Worm (Caenorhabditis elegans) whole organism, L4 larva: ENCODE measurements around the gene vit-6.
A peak's percentile ranks its signal among the peaks of the same experiment; 100 is the strongest.

ENCODE experiments used
- R02D3.7 ChIP-seq: fragments of 150-350 bp; sonication (generic microtip); optimal IDR thresholded peaks from 3 replicates; lab custom pipeline; 2014; ENCODE audit warnings: missing biosample characterization, missing genetic modification characterization
- T26A8.4 ChIP-seq: fragments of 200-800 bp; sonication (Bioruptor generic); IDR thresholded peaks from 2 replicates; pipeline ENCODE4 v1.3.6; 2022; ENCODE audit warnings: missing genetic modification characterization, missing compliant biosample characterization
- Y105C5A.15 ChIP-seq: fragments of 200-800 bp; sonication (Bioruptor generic); IDR thresholded peaks from 2 replicates; pipeline ENCODE4 v1.3.6; 2022; ENCODE audit warnings: missing genetic modification characterization, missing compliant biosample characterization
- Y5F2A.4 ChIP-seq: fragments of 200-800 bp; sonication (Bioruptor generic); optimal IDR thresholded peaks from 2 replicates; lab custom pipeline; 2018; ENCODE audit warnings: mild to moderate bottlenecking, missing genetic modification characterization, missing compliant biosample characterization
- Y75B8A.6 ChIP-seq: fragments of 200-800 bp; sonication (Bioruptor generic); IDR thresholded peaks from 2 replicates; pipeline ENCODE4 v1.3.6; 2022; ENCODE audit warnings: missing genetic modification reagents, missing genetic modification characterization, missing compliant biosample characterization
- arid-1 ChIP-seq: fragments of 200-800 bp; sonication (Bioruptor generic); conservative IDR thresholded peaks from 2 replicates; pipeline ENCODE4 v1.3.6; 2022; ENCODE audit warnings: missing genetic modification reagents, missing genetic modification characterization, missing compliant biosample characterization
- attf-4 ChIP-seq: sonication (generic microtip); optimal IDR thresholded peaks from 3 replicates; lab custom pipeline; 2017; ENCODE audit warnings: missing biosample characterization, missing genetic modification characterization
- ceh-32 ChIP-seq: sonication (generic microtip); optimal IDR thresholded peaks from 2 replicates; lab custom pipeline; 2016; ENCODE audit warnings: mild to moderate bottlenecking, missing genetic modification characterization, missing compliant biosample characterization; ENCODE audit not compliant: poor library complexity
- ces-1 ChIP-seq: fragments of 150-350 bp; sonication (generic microtip); optimal IDR thresholded peaks from 4 replicates; lab custom pipeline; 2014; ENCODE audit warnings: missing biosample characterization, missing genetic modification reagents, missing genetic modification characterization
- daf-12 ChIP-seq: fragments of 150-350 bp; optimal IDR thresholded peaks from 2 replicates; lab custom pipeline; 2014; ENCODE audit warnings: missing biosample characterization, missing genetic modification reagents, missing genetic modification characterization
- daf-8 ChIP-seq: fragments of 200-800 bp; sonication (Bioruptor generic); IDR thresholded peaks from 2 replicates; pipeline ENCODE4 v1.3.6; 2022; ENCODE audit warnings: missing genetic modification characterization, missing compliant biosample characterization
- dpl-1 ChIP-seq: fragments of 150-350 bp; optimal IDR thresholded peaks from 2 replicates; lab custom pipeline; 2014; ENCODE audit warnings: missing biosample characterization, missing genetic modification reagents, missing genetic modification characterization
- dve-1 ChIP-seq: sonication (generic microtip); optimal IDR thresholded peaks from 2 replicates; lab custom pipeline; 2017; ENCODE audit warnings: antibody characterized with exemption, mild to moderate bottlenecking, missing genetic modification characterization, missing compliant biosample characterization; ENCODE audit not compliant: insufficient read depth
- egl-27 ChIP-seq: sonication (generic microtip); optimal IDR thresholded peaks from 3 replicates; lab custom pipeline; 2017; ENCODE audit warnings: missing biosample characterization, missing genetic modification reagents, missing genetic modification characterization
- fos-1 ChIP-seq: fragments of 150-350 bp; optimal IDR thresholded peaks from 2 replicates; lab custom pipeline; 2014; ENCODE audit warnings: missing biosample characterization, missing genetic modification characterization
- hif-1 ChIP-seq, 2 experiments: sonication (generic microtip); optimal IDR thresholded peaks; 2 replicates each; lab custom pipeline; 2016 to 2017; ENCODE audit warnings: missing compliant biosample characterization in 2 of 2, missing genetic modification characterization in 2 of 2, missing genetic modification reagents in 2 of 2, missing genotype in 2 of 2, mild to moderate bottlenecking in 1 of 2
- hlh-11 ChIP-seq: fragments of 200-800 bp; sonication (Bioruptor generic); optimal IDR thresholded peaks from 2 replicates; lab custom pipeline; 2018; ENCODE audit warnings: mild to moderate bottlenecking, missing genetic modification characterization, missing compliant biosample characterization
- lin-15B ChIP-seq: fragments of 150-350 bp; sonication (generic microtip); optimal IDR thresholded peaks from 3 replicates; lab custom pipeline; 2014; ENCODE audit warnings: missing biosample characterization, missing genetic modification characterization
- lin-29 ChIP-seq: fragments of 200-800 bp; sonication (Bioruptor generic); IDR thresholded peaks from 2 replicates; pipeline ENCODE4 v1.3.6; 2022; ENCODE audit warnings: missing genetic modification reagents, missing genetic modification characterization, missing compliant biosample characterization
- lin-38 ChIP-seq: fragments of 200-800 bp; sonication (Bioruptor generic); IDR thresholded peaks from 2 replicates; pipeline ENCODE4 v1.3.6; 2022; ENCODE audit warnings: missing genetic modification reagents, missing genetic modification characterization, missing compliant biosample characterization
- madf-5 ChIP-seq, 2 experiments: fragments of 200-800 bp; sonication (Bioruptor generic); IDR thresholded peaks; 2 replicates each; pipeline ENCODE4 v1.3.6; 2022; ENCODE audit warnings: missing compliant biosample characterization in 2 of 2, missing genetic modification characterization in 2 of 2
- madf-9 ChIP-seq: fragments of 200-800 bp; sonication (Bioruptor generic); conservative IDR thresholded peaks from 2 replicates; pipeline ENCODE4 v1.3.6; 2022; ENCODE audit warnings: missing genetic modification reagents, missing genetic modification characterization, missing compliant biosample characterization
- mdl-1 ChIP-seq, 2 experiments: fragments of 150-350 bp in 1 of 2; sonication (generic microtip) in 1 of 2; optimal IDR thresholded peaks; 2 replicates each; lab custom pipeline; 2014 to 2017; ENCODE audit warnings: missing biosample characterization in 2 of 2, missing genetic modification characterization in 2 of 2
- mxl-3 ChIP-seq: fragments of 200-800 bp; sonication (Bioruptor generic); optimal IDR thresholded peaks from 2 replicates; lab custom pipeline; 2018; ENCODE audit warnings: mild to moderate bottlenecking, missing genetic modification characterization, missing compliant biosample characterization
- nhr-10 ChIP-seq: fragments of 150-350 bp; optimal IDR thresholded peaks from 2 replicates; lab custom pipeline; 2014; ENCODE audit warnings: missing biosample characterization, missing genetic modification characterization
- nhr-41 ChIP-seq: fragments of 200-800 bp; sonication (Bioruptor generic); IDR thresholded peaks from 2 replicates; pipeline ENCODE4 v1.3.6; 2022; ENCODE audit warnings: missing genetic modification reagents, missing genetic modification characterization, missing compliant biosample characterization
- nhr-76 ChIP-seq: fragments of 150-350 bp; optimal IDR thresholded peaks from 2 replicates; lab custom pipeline; 2014; ENCODE audit warnings: missing biosample characterization, missing genetic modification characterization
- pha-4 ChIP-seq, 2 experiments: fragments of 150-350 bp in 1 of 2; fragments of 200-800 bp in 1 of 2; sonication (Bioruptor generic) in 1 of 2; IDR thresholded peaks in 1 of 2; optimal IDR thresholded peaks in 1 of 2; 2 replicates each; pipeline versions ENCODE4 v1.3.6 to Lab custom; 2014 to 2022; ENCODE audit warnings: missing genetic modification characterization in 2 of 2, missing genetic modification reagents in 2 of 2, missing biosample characterization in 1 of 2, missing compliant biosample characterization in 1 of 2
- php-3 ChIP-seq: fragments of 200-800 bp; sonication (Bioruptor generic); IDR thresholded peaks from 2 replicates; pipeline ENCODE4 v1.3.6; 2022; ENCODE audit warnings: missing genetic modification reagents, missing genetic modification characterization, missing compliant biosample characterization
- zfp-3 ChIP-seq: fragments of 200-800 bp; sonication (Bioruptor generic); conservative IDR thresholded peaks from 2 replicates; pipeline ENCODE4 v1.3.6; 2022; ENCODE audit warnings: missing genetic modification reagents, missing genetic modification characterization, missing compliant biosample characterization
- ztf-7 ChIP-seq: fragments of 150-350 bp; optimal IDR thresholded peaks from 2 replicates; lab custom pipeline; 2014; ENCODE audit warnings: missing biosample characterization, missing genetic modification characterization

Gene vit-6

DNA sequence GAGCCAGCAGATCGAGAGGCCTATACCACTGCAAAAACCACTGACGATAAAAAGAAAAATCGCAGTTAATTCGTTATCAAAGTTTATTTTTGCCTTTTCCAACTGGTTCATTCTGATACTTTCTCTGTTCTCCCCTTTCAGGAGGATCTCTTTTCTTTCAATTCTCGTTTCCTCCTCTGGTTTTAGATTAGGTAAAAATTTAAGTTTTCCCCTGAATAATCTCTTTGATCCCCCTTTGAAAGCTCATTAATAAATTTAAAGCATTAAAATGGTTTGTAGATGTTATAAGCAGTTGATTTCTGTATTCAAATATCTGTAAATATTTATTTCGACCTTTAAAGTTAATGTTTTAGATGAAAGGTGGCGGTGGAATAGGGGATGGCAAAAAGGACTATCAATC is 30.3 kb downstream of the vit-6 start, which contains the start of gene K07H8.2:
TSS of gene K07H8.2 (plus strand) at position 301 of the 400 bp plus-strand sequence.
- TF ChIP-seq dve-1 (tag; lab: Kevin White, UChicago) (no peak), mxl-3 (GFP tag; lab: Kevin White, UChicago) (no peak), fos-1 (tag; lab: Kevin White, UChicago) (no peak), Y105C5A.15 (GFP tag; lab: Robert Waterston, UW) (no peak), egl-27 (tag; lab: Kevin White, UChicago) (no peak), php-3 (GFP tag; lab: Robert Waterston, UW) (no peak), mdl-1 (tag; optimal IDR thresholded peaks at IDR 0.05; lab: Kevin White, UChicago) (no peak), daf-12 (no peak), hlh-11 (tag; lab: Kevin White, UChicago) (no peak)

DNA sequence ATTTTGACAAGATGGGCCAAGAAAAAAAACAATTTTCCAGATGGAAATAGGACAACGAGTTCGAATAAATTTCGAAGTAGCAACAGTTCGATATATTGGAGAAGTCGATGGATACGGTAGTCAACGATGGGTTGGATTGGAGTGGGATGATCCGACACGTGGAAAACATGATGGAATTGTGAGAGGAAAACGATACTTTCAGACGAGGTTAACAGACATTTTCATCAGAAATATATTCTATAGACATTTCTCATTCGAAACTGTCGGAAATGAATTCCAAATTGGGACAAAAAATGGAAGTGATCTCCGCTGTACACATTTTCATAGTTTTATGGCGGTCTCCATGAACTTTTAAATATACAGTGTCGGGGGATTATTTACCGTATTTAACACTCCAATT is 33.7 kb downstream of the vit-6 start, which contains the start of gene tbce-1:
TSS of gene tbce-1 (plus strand) at position 41 of the 400 bp plus-strand sequence.
- TF ChIP-seq zfp-3 (GFP tag; lab: Robert Waterston, UW) (0 out of 2 replicates have a peak, but pooled peaks have one; percentile 62), madf-5 (GFP tag; IDR thresholded peaks at IDR 0.05; lab: Robert Waterston, UW) (no peak)
- TF ChIP-seq, all 104 proteins: peak for 1

- TF ChIP-seq lin-15B (tag; lab: Kevin White, UChicago) = no peak
- no peak for TF ChIP-seq ztf-7 (tag; lab: Kevin White, UChicago)
- no peak for TF ChIP-seq Y75B8A.6 (GFP tag; lab: Robert Waterston, UW)
- no peak for TF ChIP-seq daf-12
- TF ChIP-seq ces-1 (GFP tag; lab: Kevin White, UChicago) = no peak
- TF ChIP-seq attf-4 (tag; lab: Kevin White, UChicago) = no peak
- TF ChIP-seq R02D3.7 = no peak
- TF ChIP-seq lin-29 (GFP tag; lab: Robert Waterston, UW) = no peak
- TF ChIP-seq ceh-32 (tag; lab: Kevin White, UChicago) = no peak
- TF ChIP-seq madf-9 (GFP tag; lab: Robert Waterston, UW) = no peak
- no peak for TF ChIP-seq T26A8.4 (GFP tag; lab: Robert Waterston, UW)
- no peak for TF ChIP-seq daf-8 (GFP tag; lab: Robert Waterston, UW)
- no peak for TF ChIP-seq Y5F2A.4 (GFP tag; lab: Kevin White, UChicago)
- TF ChIP-seq zfp-3 (GFP tag; lab: Robert Waterston, UW) = no peak
- no peak for TF ChIP-seq hif-1 (tag; optimal IDR thresholded peaks at IDR 0.05; lab: Kevin White, UChicago)
- no peak for TF ChIP-seq nhr-41 (GFP tag; lab: Robert Waterston, UW)
- no peak for TF ChIP-seq nhr-76
- TF ChIP-seq dpl-1 (GFP tag; lab: Kevin White, UChicago) = no peak
Observed at ce11 chrIV:8297192-8297591, 36.2 kb downstream of the vit-6 start, which contains the start of gene nprl-3. nprl-3 (plus strand) TSS chrIV:8297492.

DNA sequence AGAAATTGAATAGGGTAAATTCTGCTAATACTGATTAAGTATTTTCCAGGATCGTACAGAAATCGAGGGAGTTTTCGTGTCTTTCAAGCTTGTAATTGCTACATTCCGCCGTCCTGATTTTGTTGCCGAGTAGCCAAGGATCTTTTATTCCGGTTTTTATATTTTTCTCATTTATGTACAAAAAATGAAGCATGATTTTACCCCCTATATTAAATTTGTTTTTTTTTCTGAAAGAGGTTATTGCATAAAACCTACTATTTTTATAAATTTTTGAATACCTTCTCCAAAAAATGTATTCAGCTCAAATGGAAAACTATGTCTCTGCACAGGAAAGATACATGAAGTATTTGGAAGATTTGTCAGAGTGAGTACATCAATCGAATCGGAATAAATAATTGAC is 38.7 kb downstream of the vit-6 start, which contains the start of gene F35H10.6:
TSS of gene F35H10.6 (plus strand) at position 301 of the 400 bp plus-strand sequence.
- TF ChIP-seq nhr-10 (tag; lab: Kevin White, UChicago) (no peak), madf-5 (GFP tag; IDR thresholded peaks at IDR 0.05; lab: Robert Waterston, UW) (no peak)

DNA sequence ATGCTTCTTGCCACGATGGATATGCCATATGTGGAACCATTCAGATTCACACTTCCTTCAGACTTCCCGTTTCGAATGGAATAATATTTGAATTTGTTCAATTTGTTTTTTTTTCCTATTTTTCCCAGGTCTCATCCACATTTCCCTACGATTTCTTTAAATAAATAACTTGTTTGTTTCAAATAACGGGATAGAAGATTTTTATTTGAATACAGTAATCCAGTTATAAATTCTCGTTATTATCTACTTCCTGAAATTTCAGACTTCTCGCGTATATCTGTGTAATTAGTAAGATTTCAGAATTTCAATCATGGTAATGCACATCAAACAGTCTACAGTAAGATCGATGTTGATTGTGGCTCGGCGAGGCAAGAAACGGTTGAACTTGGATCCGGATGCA is 39.5 kb downstream of the vit-6 start, which contains the start of gene F35H10.5:
TSS of gene F35H10.5 (plus strand) at position 301 of the 400 bp plus-strand sequence.
- no peak for TF ChIP-seq pha-4 (GFP tag; IDR thresholded peaks at IDR 0.05; lab: Robert Waterston, UW)
- TF ChIP-seq pha-4 (tag; optimal IDR thresholded peaks at IDR 0.05; lab: Kevin White, UChicago) = no peak
- TF ChIP-seq arid-1 (GFP tag; lab: Robert Waterston, UW) = no peak
- 0 out of 2 replicates have a peak, but pooled peaks have one; percentile 8 for TF ChIP-seq lin-38 (GFP tag; lab: Robert Waterston, UW)
